Worm (Caenorhabditis elegans) whole organism, L4 larva: ENCODE results near the gene ZC250.5.
"Not testable (repeated sequence)": the region's sequence is repeated elsewhere in the genome, so short reads cannot be mapped to it uniquely, and the experiment has no call there.

ENCODE experiments used
- D1046.2 ChIP-seq: fragments of 200-800 bp; sonication (Bioruptor generic); IDR thresholded peaks from 2 replicates; pipeline ENCODE4 v1.3.6; 2022; ENCODE audit warnings: missing genetic modification characterization, missing compliant biosample characterization
- F44E2.7 ChIP-seq: fragments of 200-800 bp; sonication (Bioruptor generic); IDR thresholded peaks from 2 replicates; pipeline ENCODE4 v2.1.2; 2022; ENCODE audit warnings: missing genetic modification characterization, missing compliant biosample characterization
- F49E8.2 ChIP-seq: sonication (generic microtip); optimal IDR thresholded peaks from 2 replicates; lab custom pipeline; 2016; ENCODE audit warnings: missing compliant biosample characterization, mild to moderate bottlenecking, missing genetic modification characterization, borderline replicate concordance
- T20F7.1 ChIP-seq: fragments of 200-800 bp; sonication (Bioruptor generic); optimal IDR thresholded peaks from 2 replicates; lab custom pipeline; 2018; ENCODE audit warnings: mild to moderate bottlenecking, missing genetic modification characterization, missing compliant biosample characterization
- T26A8.4 ChIP-seq: fragments of 200-800 bp; sonication (Bioruptor generic); IDR thresholded peaks from 2 replicates; pipeline ENCODE4 v1.3.6; 2022; ENCODE audit warnings: missing genetic modification characterization, missing compliant biosample characterization
- Y48G9A.11 ChIP-seq: fragments of 200-800 bp; sonication (Bioruptor generic); IDR thresholded peaks from 2 replicates; pipeline ENCODE4 v1.3.6; 2022; ENCODE audit warnings: missing genetic modification reagents, missing genetic modification characterization, missing compliant biosample characterization
- ZK337.2 ChIP-seq: fragments of 200-800 bp; sonication (Bioruptor generic); IDR thresholded peaks from 2 replicates; pipeline ENCODE4 v1.3.6; 2022; ENCODE audit warnings: missing genetic modification reagents, missing genetic modification characterization, missing compliant biosample characterization
- aha-1 ChIP-seq: fragments of 150-350 bp; peaks from one replicate; lab custom pipeline; 2014; ENCODE audit warnings: missing biosample characterization, missing genetic modification characterization
- aly-2 ChIP-seq: sonication (generic microtip); optimal IDR thresholded peaks from 2 replicates; lab custom pipeline; 2018; ENCODE audit warnings: missing biosample characterization, missing genetic modification characterization
- arid-1 ChIP-seq: fragments of 200-800 bp; sonication (Bioruptor generic); conservative IDR thresholded peaks from 2 replicates; pipeline ENCODE4 v1.3.6; 2022; ENCODE audit warnings: missing genetic modification reagents, missing genetic modification characterization, missing compliant biosample characterization
- ceh-28 ChIP-seq: fragments of 150-350 bp; optimal IDR thresholded peaks from 2 replicates; lab custom pipeline; 2014; ENCODE audit warnings: missing biosample characterization, missing genetic modification reagents, missing genetic modification characterization
- ceh-44 ChIP-seq: fragments of 200-800 bp; sonication (Bioruptor generic); IDR thresholded peaks from 2 replicates; pipeline ENCODE4 v1.3.6; 2022; ENCODE audit warnings: missing genetic modification reagents, missing genetic modification characterization, missing compliant biosample characterization
- cey-2 ChIP-seq: sonication (generic microtip); optimal IDR thresholded peaks from 3 replicates; lab custom pipeline; 2017; ENCODE audit warnings: missing genetic modification characterization, mild to moderate bottlenecking, missing compliant biosample characterization, antibody characterized with exemption, borderline replicate concordance; ENCODE audit not compliant: insufficient read depth
- dmd-6 ChIP-seq: fragments of 200-800 bp; sonication (Bioruptor generic); IDR thresholded peaks from 2 replicates; pipeline ENCODE4 v1.3.6; 2022; ENCODE audit warnings: missing genetic modification reagents, missing genetic modification characterization, missing compliant biosample characterization
- dmd-9 ChIP-seq: fragments of 200-800 bp; sonication (Bioruptor generic); IDR thresholded peaks from 2 replicates; pipeline ENCODE4 v1.3.6; 2022; ENCODE audit warnings: missing genetic modification reagents, missing genetic modification characterization, missing compliant biosample characterization
- dpl-1 ChIP-seq: fragments of 150-350 bp; optimal IDR thresholded peaks from 2 replicates; lab custom pipeline; 2014; ENCODE audit warnings: missing biosample characterization, missing genetic modification reagents, missing genetic modification characterization
- hlh-11 ChIP-seq: fragments of 200-800 bp; sonication (Bioruptor generic); optimal IDR thresholded peaks from 2 replicates; lab custom pipeline; 2018; ENCODE audit warnings: mild to moderate bottlenecking, missing genetic modification characterization, missing compliant biosample characterization
- hlh-30 ChIP-seq: sonication (generic microtip); optimal IDR thresholded peaks from 2 replicates; lab custom pipeline; 2017; ENCODE audit warnings: antibody characterized with exemption, mild to moderate bottlenecking, missing genetic modification characterization, missing compliant biosample characterization; ENCODE audit not compliant: insufficient read depth
- hmg-1.1 ChIP-seq: fragments of 200-800 bp; sonication (Bioruptor generic); IDR thresholded peaks from 2 replicates; pipeline ENCODE4 v1.3.6; 2022; ENCODE audit warnings: missing genetic modification reagents, missing genetic modification characterization, missing compliant biosample characterization
- lim-7 ChIP-seq: fragments of 200-800 bp; sonication (Bioruptor generic); IDR thresholded peaks from 2 replicates; pipeline ENCODE4 v1.3.6; 2022; ENCODE audit warnings: missing genetic modification characterization, missing compliant biosample characterization
- lin-13 ChIP-seq: fragments of 150-350 bp; optimal IDR thresholded peaks from 2 replicates; lab custom pipeline; 2014; ENCODE audit warnings: missing biosample characterization, missing genetic modification reagents, missing genetic modification characterization
- lin-38 ChIP-seq: fragments of 200-800 bp; sonication (Bioruptor generic); IDR thresholded peaks from 2 replicates; pipeline ENCODE4 v1.3.6; 2022; ENCODE audit warnings: missing genetic modification reagents, missing genetic modification characterization, missing compliant biosample characterization
- mdt-29 ChIP-seq: fragments of 200-800 bp; sonication (Bioruptor generic); IDR thresholded peaks from 2 replicates; pipeline ENCODE4 v1.3.6; 2022; ENCODE audit warnings: missing genetic modification reagents, missing genetic modification characterization, missing compliant biosample characterization
- mep-1 ChIP-seq: fragments of 150-350 bp; sonication (generic microtip); optimal IDR thresholded peaks from 3 replicates; lab custom pipeline; 2014; ENCODE audit warnings: missing biosample characterization, missing genetic modification characterization
- mes-2 ChIP-seq: sonication (generic microtip); optimal IDR thresholded peaks from 2 replicates; lab custom pipeline; 2016; ENCODE audit warnings: missing genotype, mild to moderate bottlenecking, missing genetic modification characterization, missing compliant biosample characterization; ENCODE audit not compliant: poor library complexity, severe bottlenecking
- mxl-2 ChIP-seq: fragments of 200-800 bp; sonication (Bioruptor generic); conservative IDR thresholded peaks from 2 replicates; pipeline ENCODE4 v1.3.6; 2022; ENCODE audit warnings: missing genetic modification reagents, missing genetic modification characterization, missing compliant biosample characterization
- nhr-11 ChIP-seq: fragments of 150-350 bp; optimal IDR thresholded peaks from 2 replicates; lab custom pipeline; 2014; ENCODE audit warnings: missing biosample characterization, missing genetic modification characterization
- nhr-237 ChIP-seq: sonication (generic microtip); optimal IDR thresholded peaks from 2 replicates; lab custom pipeline; 2017; ENCODE audit warnings: missing biosample characterization, missing genetic modification characterization
- nhr-25 ChIP-seq: sonication (generic microtip); optimal IDR thresholded peaks from 2 replicates; lab custom pipeline; 2017; ENCODE audit warnings: missing genetic modification characterization, mild to moderate bottlenecking, missing compliant biosample characterization, antibody characterized with exemption, moderate library complexity, borderline replicate concordance; ENCODE audit not compliant: insufficient read depth
- nhr-28 ChIP-seq: fragments of 150-350 bp; optimal IDR thresholded peaks from 2 replicates; lab custom pipeline; 2014; ENCODE audit warnings: missing biosample characterization, missing genetic modification characterization
- nhr-41 ChIP-seq: fragments of 200-800 bp; sonication (Bioruptor generic); IDR thresholded peaks from 2 replicates; pipeline ENCODE4 v1.3.6; 2022; ENCODE audit warnings: missing genetic modification reagents, missing genetic modification characterization, missing compliant biosample characterization
- nhr-42 ChIP-seq: fragments of 200-800 bp; sonication (Bioruptor generic); IDR thresholded peaks from 2 replicates; pipeline ENCODE4 v1.3.6; 2022; ENCODE audit warnings: missing genetic modification characterization, missing compliant biosample characterization
- nhr-6 ChIP-seq: fragments of 150-350 bp; optimal IDR thresholded peaks from 2 replicates; lab custom pipeline; 2014; ENCODE audit warnings: missing biosample characterization, missing genetic modification characterization
- pha-4 ChIP-seq, 2 experiments: fragments of 150-350 bp in 1 of 2; fragments of 200-800 bp in 1 of 2; sonication (Bioruptor generic) in 1 of 2; IDR thresholded peaks in 1 of 2; optimal IDR thresholded peaks in 1 of 2; 2 replicates each; pipeline versions ENCODE4 v1.3.6 to Lab custom; 2014 to 2022; ENCODE audit warnings: missing genetic modification characterization in 2 of 2, missing genetic modification reagents in 2 of 2, missing biosample characterization in 1 of 2, missing compliant biosample characterization in 1 of 2
- rbr-2 ChIP-seq: sonication (generic microtip); optimal IDR thresholded peaks from 2 replicates; lab custom pipeline; 2016; ENCODE audit warnings: missing genotype, missing genetic modification characterization, missing compliant biosample characterization
- saeg-2 ChIP-seq: fragments of 200-800 bp; sonication (Bioruptor generic); IDR thresholded peaks from 2 replicates; pipeline ENCODE4 v1.3.6; 2022; ENCODE audit warnings: missing genetic modification reagents, missing genetic modification characterization, missing compliant biosample characterization
- sdz-12 ChIP-seq: fragments of 200-800 bp; sonication (Bioruptor generic); optimal IDR thresholded peaks from 2 replicates; lab custom pipeline; 2018; ENCODE audit warnings: mild to moderate bottlenecking, missing genetic modification characterization, missing compliant biosample characterization
- snpc-1.2 ChIP-seq: fragments of 200-800 bp; sonication (Bioruptor generic); IDR thresholded peaks from 2 replicates; pipeline ENCODE4 v1.3.6; 2022; ENCODE audit warnings: missing genetic modification reagents, missing genetic modification characterization, missing compliant biosample characterization
- snpc-4 ChIP-seq: fragments of 150-350 bp; optimal IDR thresholded peaks from 2 replicates; lab custom pipeline; 2014; ENCODE audit warnings: missing biosample characterization, missing genetic modification characterization
- unc-130 ChIP-seq: sonication (generic microtip); optimal IDR thresholded peaks from 2 replicates; lab custom pipeline; 2016; ENCODE audit warnings: missing genetic modification reagents, missing genetic modification characterization, missing compliant biosample characterization
- unc-39 ChIP-seq: sonication (generic microtip); optimal IDR thresholded peaks from 2 replicates; lab custom pipeline; 2017; ENCODE audit warnings: missing biosample characterization, missing genetic modification characterization
- unc-62 ChIP-seq, 3 experiments: fragments of 150-350 bp in 1 of 3; sonication (generic microtip); optimal IDR thresholded peaks in 2 of 3; peaks in 1 of 3; 1 replicate in 1 of 3; 2 replicates in 2 of 3; lab custom pipeline; 2014 to 2017; ENCODE audit warnings: missing biosample characterization in 3 of 3, missing genetic modification characterization in 3 of 3, missing genetic modification reagents in 3 of 3, missing genotype in 1 of 3
- vab-7 ChIP-seq: fragments of 200-800 bp; sonication (Bioruptor generic); IDR thresholded peaks from 2 replicates; pipeline ENCODE4 v1.3.6; 2022; ENCODE audit warnings: missing genetic modification reagents, missing genetic modification characterization, missing compliant biosample characterization
- zag-1 ChIP-seq: fragments of 150-350 bp; optimal IDR thresholded peaks from 2 replicates; lab custom pipeline; 2014; ENCODE audit warnings: missing biosample characterization, missing genetic modification characterization
- ztf-7 ChIP-seq: fragments of 150-350 bp; optimal IDR thresholded peaks from 2 replicates; lab custom pipeline; 2014; ENCODE audit warnings: missing biosample characterization, missing genetic modification characterization

Gene ZC250.5

ce11 chrV:5771627-5772026 lies 33.9 kb upstream of the ZC250.5 start, which contains the start of gene F44E7.3:
TSS of gene F44E7.3 (plus strand) at chrV:5771945.
- TF ChIP-seq mxl-2 (no peak), unc-39 (tag; lab: Kevin White, UChicago) (no peak), nhr-6 (no peak), aha-1 (peak; percentile 73), ceh-28 (tag; lab: Kevin White, UChicago) (no peak), sdz-12 (GFP tag; lab: Kevin White, UChicago) (no peak), ZK337.2 (no peak), unc-62 (GFP tag; optimal IDR thresholded peaks at IDR 0.05 in 1 of 2; lab: Kevin White, UChicago) (peak in 1 of 2 experiments; percentile 59), unc-62 (tag; optimal IDR thresholded peaks at IDR 0.05; lab: Kevin White, UChicago) (no peak), zag-1 (no peak), nhr-41 (no peak), hlh-11 (peak; percentile 2), lin-13 (GFP tag; lab: Kevin White, UChicago) (no peak), T20F7.1 (no peak), mep-1 (tag; lab: Kevin White, UChicago) (no peak), mes-2 (peak; percentile 14), ceh-44 (GFP tag; lab: Robert Waterston, UW) (no peak), lin-38 (GFP tag; lab: Robert Waterston, UW) (peak; percentile 36; the same call in 1 of the 2 replicates), dpl-1 (GFP tag; lab: Kevin White, UChicago) (no peak)

ce11 chrV:5772503-5772902 lies 33.1 kb upstream of the ZC250.5 start:
- no peak for TF ChIP-seq sdz-12 (GFP tag; lab: Kevin White, UChicago)
- no peak for TF ChIP-seq nhr-42
- no peak for TF ChIP-seq nhr-25
- no peak for TF ChIP-seq dmd-6 (GFP tag; lab: Robert Waterston, UW)
- TF ChIP-seq rbr-2 (tag; lab: Kevin White, UChicago), result no peak
- no peak for TF ChIP-seq snpc-4
- TF ChIP-seq F49E8.2 (tag; lab: Kevin White, UChicago), result no peak
- no peak for TF ChIP-seq mes-2
- no peak for TF ChIP-seq ztf-7 (tag; lab: Kevin White, UChicago)
- no peak for TF ChIP-seq aly-2 (tag; lab: Kevin White, UChicago)
- no peak for TF ChIP-seq mdt-29 (GFP tag; lab: Robert Waterston, UW)

DNA sequence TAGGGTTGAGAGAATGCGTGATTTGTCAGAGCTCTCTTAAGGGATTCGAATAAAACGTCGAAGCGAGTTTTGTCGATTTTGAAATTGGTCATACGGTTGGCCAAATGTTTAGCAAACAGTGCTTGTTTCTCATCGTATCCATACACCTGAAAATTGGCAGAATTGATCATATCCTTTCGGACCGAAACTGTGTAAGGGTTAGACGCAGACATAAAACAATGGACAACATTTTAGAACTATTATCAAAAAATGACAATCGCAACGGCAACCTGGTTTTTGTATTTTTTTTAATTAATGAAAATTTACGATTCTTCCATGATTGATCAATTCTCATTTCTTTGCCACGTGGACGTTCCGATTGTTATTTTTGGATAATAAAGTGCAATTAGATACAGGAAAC lies 31.4 kb upstream of the ZC250.5 start:
- TF ChIP-seq D1046.2 (GFP tag; lab: Robert Waterston, UW) (no peak), cey-2 (tag; lab: Kevin White, UChicago) (no peak), hlh-30 (tag; lab: Kevin White, UChicago) (no peak), lin-38 (GFP tag; lab: Robert Waterston, UW) (no peak), nhr-28 (tag; lab: Kevin White, UChicago) (no peak), nhr-11 (tag; lab: Kevin White, UChicago) (no peak), nhr-237 (tag; lab: Kevin White, UChicago) (no peak), sdz-12 (GFP tag; lab: Kevin White, UChicago) (no peak)

ce11 chrV:5776941-5777340 lies 28.6 kb upstream of the ZC250.5 start, which contains the start of gene F44E7.4:
TSS of gene F44E7.4 (minus strand) at chrV:5776953.
- TF ChIP-seq lim-7 (GFP tag; lab: Robert Waterston, UW), result peak; percentile 79
- TF ChIP-seq F44E2.7 (GFP tag; lab: Robert Waterston, UW), result 0 out of 2 replicates have a peak, but pooled peaks have one; percentile 36
- peak; percentile 77 for TF ChIP-seq mes-2
- peak; percentile 25 for TF ChIP-seq nhr-6
- TF ChIP-seq mdt-29 (GFP tag; lab: Robert Waterston, UW), result peak; percentile 70; the same call in 1 of the 2 replicates
- peak; percentile 38 for TF ChIP-seq nhr-28 (tag; lab: Kevin White, UChicago)
- peak; percentile 96 for TF ChIP-seq vab-7
- TF ChIP-seq pha-4 (GFP tag; IDR thresholded peaks at IDR 0.05; lab: Robert Waterston, UW), result peak; percentile 91
- not testable (repeated sequence) for TF ChIP-seq pha-4 (tag; optimal IDR thresholded peaks at IDR 0.05; lab: Kevin White, UChicago)
- TF ChIP-seq saeg-2, result peak; percentile 82
- peak; percentile 95 for TF ChIP-seq T26A8.4 (GFP tag; lab: Robert Waterston, UW)
- peak; percentile 88 for TF ChIP-seq Y48G9A.11 (GFP tag; lab: Robert Waterston, UW)
- peak; percentile 14 for TF ChIP-seq unc-130 (GFP tag; lab: Kevin White, UChicago)
- peak; percentile 62 for TF ChIP-seq mep-1 (tag; lab: Kevin White, UChicago)
- peak; percentile 89 for TF ChIP-seq dmd-9 (GFP tag; lab: Robert Waterston, UW)
- peak; percentile 97 for TF ChIP-seq hmg-1.1
- peak; percentile 90 for TF ChIP-seq snpc-1.2 (GFP tag; lab: Robert Waterston, UW)
- TF ChIP-seq arid-1, result peak; percentile 95
